Worm (Caenorhabditis elegans) whole organism, young adult: ENCODE data around the gene wrt-5.

Experiments
- ceh-79 ChIP-seq: sonication (generic microtip); optimal IDR thresholded peaks from 2 replicates; lab custom pipeline; 2017; ENCODE audit warnings: mild to moderate bottlenecking, missing genetic modification characterization, missing compliant biosample characterization
- lir-1 ChIP-seq: fragments of 200-800 bp; sonication (Bioruptor generic); conservative IDR thresholded peaks from 2 replicates; pipeline ENCODE4 v1.3.6; 2022; ENCODE audit warnings: missing genetic modification reagents, missing genetic modification characterization, missing compliant biosample characterization
- pha-4 ChIP-seq: fragments of 150-350 bp; sonication (generic microtip); optimal IDR thresholded peaks from 2 replicates; lab custom pipeline; 2014; ENCODE audit warnings: missing biosample characterization, missing genetic modification reagents, missing genetic modification characterization
- xnd-1 ChIP-seq: sonication (generic microtip); optimal IDR thresholded peaks from 2 replicates; lab custom pipeline; 2016; ENCODE audit warnings: missing genotype, missing genetic modification reagents, missing genetic modification characterization, missing compliant biosample characterization

DNA sequence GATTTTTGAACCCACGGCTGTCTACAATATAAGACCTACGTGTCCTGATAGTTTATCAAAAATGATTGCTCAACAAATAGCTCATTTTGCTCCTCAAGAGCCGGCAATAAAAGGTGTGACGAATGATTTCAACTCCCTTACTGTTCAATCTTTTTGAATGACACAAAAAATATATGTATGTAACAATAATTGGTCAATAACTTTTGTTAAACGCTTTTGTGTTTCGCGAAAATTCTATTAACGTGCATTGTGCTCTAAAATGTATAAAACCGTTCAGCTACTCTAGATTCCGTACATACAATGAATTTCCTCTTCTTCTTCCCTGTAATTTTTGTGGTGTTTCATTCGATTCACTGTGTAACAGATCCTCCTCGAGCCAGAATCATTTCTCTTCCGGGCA lies 28.1 kb upstream of the wrt-5 start, which contains the start of gene C35B1.4:
- no peak for TF ChIP-seq lir-1 (GFP tag; lab: Robert Waterston, UW)
- no peak for TF ChIP-seq ceh-79 (tag; lab: Kevin White, UChicago)
- TF ChIP-seq xnd-1 (tag; lab: Kevin White, UChicago): no peak
- TF ChIP-seq pha-4 (tag; lab: Kevin White, UChicago): no peak
